Worm (Caenorhabditis elegans) whole organism, L4 larva: ENCODE data around the gene C29E4.11.

Source experiments
- ZK546.5 ChIP-seq, 2 experiments: sonication (generic microtip); optimal IDR thresholded peaks; 2 replicates each; lab custom pipeline; 2017; ENCODE audit warnings: missing biosample characterization in 2 of 2, missing genetic modification characterization in 2 of 2
- ama-1 ChIP-seq: fragments of 150-350 bp; optimal IDR thresholded peaks from 2 replicates; lab custom pipeline; 2014; ENCODE audit warnings: inconsistent platforms, mixed read lengths
- arid-1 ChIP-seq: fragments of 200-800 bp; sonication (Bioruptor generic); conservative IDR thresholded peaks from 2 replicates; pipeline ENCODE4 v1.3.6; 2022; ENCODE audit warnings: missing genetic modification reagents, missing genetic modification characterization, missing compliant biosample characterization
- ceh-82 ChIP-seq: sonication (generic microtip); optimal IDR thresholded peaks from 2 replicates; lab custom pipeline; 2017; ENCODE audit warnings: missing biosample characterization, missing genetic modification characterization
- dmd-8 ChIP-seq: fragments of 200-800 bp; sonication (Bioruptor generic); IDR thresholded peaks from 2 replicates; pipeline ENCODE4 v1.3.6; 2022; ENCODE audit warnings: missing genetic modification characterization, missing compliant biosample characterization
- lin-15B ChIP-seq: fragments of 150-350 bp; sonication (generic microtip); optimal IDR thresholded peaks from 3 replicates; lab custom pipeline; 2014; ENCODE audit warnings: missing biosample characterization, missing genetic modification characterization
- lsy-2 ChIP-seq, 2 experiments: fragments of 150-350 bp in 1 of 2; sonication (generic microtip) in 1 of 2; optimal IDR thresholded peaks; 2 replicates each; lab custom pipeline; 2014 to 2017; ENCODE audit warnings: missing biosample characterization in 2 of 2, missing genetic modification characterization in 2 of 2
- madf-5 ChIP-seq, 2 experiments: fragments of 200-800 bp; sonication (Bioruptor generic); IDR thresholded peaks; 2 replicates each; pipeline ENCODE4 v1.3.6; 2022; ENCODE audit warnings: missing compliant biosample characterization in 2 of 2, missing genetic modification characterization in 2 of 2
- mxl-3 ChIP-seq: fragments of 200-800 bp; sonication (Bioruptor generic); optimal IDR thresholded peaks from 2 replicates; lab custom pipeline; 2018; ENCODE audit warnings: mild to moderate bottlenecking, missing genetic modification characterization, missing compliant biosample characterization
- nhr-77 ChIP-seq: fragments of 150-350 bp; optimal IDR thresholded peaks from 2 replicates; lab custom pipeline; 2014; ENCODE audit warnings: missing biosample characterization, missing genetic modification characterization
- unc-62 ChIP-seq, 3 experiments: fragments of 150-350 bp in 1 of 3; sonication (generic microtip); optimal IDR thresholded peaks in 2 of 3; peaks in 1 of 3; 1 replicate in 1 of 3; 2 replicates in 2 of 3; lab custom pipeline; 2014 to 2017; ENCODE audit warnings: missing biosample characterization in 3 of 3, missing genetic modification characterization in 3 of 3, missing genetic modification reagents in 3 of 3, missing genotype in 1 of 3
- zfp-3 ChIP-seq: fragments of 200-800 bp; sonication (Bioruptor generic); conservative IDR thresholded peaks from 2 replicates; pipeline ENCODE4 v1.3.6; 2022; ENCODE audit warnings: missing genetic modification reagents, missing genetic modification characterization, missing compliant biosample characterization

DNA sequence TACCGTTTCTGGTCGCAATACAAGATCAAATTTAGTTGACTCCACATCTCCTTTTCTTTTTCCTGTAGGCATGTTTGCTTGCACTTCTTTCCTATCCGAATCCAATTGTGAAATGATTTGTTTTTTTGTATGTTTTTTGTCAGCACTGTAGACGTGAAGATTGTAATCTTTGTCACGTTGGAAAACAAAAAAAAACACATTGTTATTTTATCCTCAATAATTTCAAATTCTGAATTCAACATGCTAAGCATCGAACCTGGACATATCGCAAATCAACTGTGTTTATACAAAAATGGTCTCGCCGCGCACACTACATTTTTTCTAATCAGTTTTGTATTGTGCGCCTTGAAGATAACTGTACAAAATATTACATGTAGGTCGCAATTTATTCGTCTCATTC lies 44.4 kb downstream of the C29E4.11 start, which contains the start of gene ZK688.12:
- no peak for TF ChIP-seq zfp-3 (GFP tag; lab: Robert Waterston, UW)
- no peak for TF ChIP-seq madf-5 (GFP tag; IDR thresholded peaks at IDR 0.05; lab: Robert Waterston, UW)
- TF ChIP-seq ama-1 (lab: Kevin White, UChicago) = no peak
- no peak for TF ChIP-seq dmd-8 (GFP tag; lab: Robert Waterston, UW)
- TF ChIP-seq lin-15B (tag; lab: Kevin White, UChicago) = no peak
- TF ChIP-seq unc-62 (GFP tag; optimal IDR thresholded peaks at IDR 0.05 in 1 of 2; lab: Kevin White, UChicago) = no peak
- no peak for TF ChIP-seq unc-62 (tag; optimal IDR thresholded peaks at IDR 0.05; lab: Kevin White, UChicago)
- no peak for TF ChIP-seq mxl-3 (GFP tag; lab: Kevin White, UChicago)
- TF ChIP-seq ZK546.5 (tag; optimal IDR thresholded peaks at IDR 0.05; lab: Kevin White, UChicago) = no peak
- no peak for TF ChIP-seq ceh-82 (tag; lab: Kevin White, UChicago)
- no peak for TF ChIP-seq arid-1 (GFP tag; lab: Robert Waterston, UW)
- TF ChIP-seq nhr-77 (tag; lab: Kevin White, UChicago) = no peak
- TF ChIP-seq lsy-2 (tag; optimal IDR thresholded peaks at IDR 0.05; lab: Kevin White, UChicago) = no peak
